Fruit fly (Drosophila melanogaster) S2 (cell line): ENCODE data around the gene mst.

ENCODE experiments used
- CG8478 ChIP-seq: fragments of >200 bp; optimal IDR thresholded peaks from 2 replicates; lab custom pipeline; 2018
- CTCF ChIP-seq, 2 experiments: fragments of >200 bp; optimal IDR thresholded peaks; 2 replicates each; lab custom pipeline; 2018

The mst gene

dm6 chrX:21369149-21369988, 19.4 kb upstream of the mst start:
- TF ChIP-seq CTCF (optimal IDR thresholded peaks at IDR 0.05; lab: Kevin White, UChicago) (no peak), CG8478 (lab: Kevin White, UChicago) (no peak)

DNA sequence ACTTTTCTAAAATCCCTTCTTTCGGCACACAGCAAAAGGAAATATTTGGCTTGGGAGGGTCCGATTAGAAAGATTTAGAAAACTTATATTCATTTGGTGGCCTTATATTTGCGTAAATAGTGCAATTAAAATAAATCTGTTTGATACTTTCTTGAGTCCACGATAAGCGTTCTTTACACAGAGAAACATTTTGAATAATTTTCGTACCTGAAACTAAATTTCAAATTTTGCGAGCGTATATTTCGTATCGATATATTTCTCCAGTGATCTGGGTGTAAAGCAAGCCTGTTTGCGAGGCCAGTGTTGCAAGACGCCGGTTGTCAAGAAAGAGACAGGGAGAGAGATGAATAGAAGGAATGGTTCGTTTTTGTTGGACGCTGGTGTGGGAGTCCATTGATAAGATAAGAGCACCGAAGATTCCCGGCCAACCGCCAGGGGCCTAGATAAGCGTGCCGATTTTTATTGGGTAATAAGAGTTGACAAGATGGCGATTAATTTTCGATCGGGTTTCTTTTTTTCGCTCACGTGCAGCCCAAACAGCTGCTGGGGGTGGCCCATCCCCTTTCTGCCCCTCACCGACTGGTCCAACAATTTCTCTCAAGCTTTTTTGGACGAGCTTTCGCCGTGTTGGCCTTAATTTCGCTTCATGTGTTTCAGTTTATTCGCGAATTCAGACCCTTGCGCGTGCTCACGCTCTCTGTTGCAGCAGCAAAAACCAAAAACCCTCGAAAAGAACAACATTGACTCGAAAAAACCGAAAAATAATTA, 14.9 kb upstream of the mst start, which contains the start of gene slgA:
Gene slgA (plus strand): TSS at position 344 of the 768 bp plus-strand sequence.
- TF ChIP-seq CTCF (optimal IDR thresholded peaks at IDR 0.05; lab: Kevin White, UChicago) (no peak), CG8478 (lab: Kevin White, UChicago) (no peak)

dm6 chrX:21375595-21376047, 13.2 kb upstream of the mst start:
- TF ChIP-seq CG8478 (lab: Kevin White, UChicago) (no peak), CTCF (optimal IDR thresholded peaks at IDR 0.05; lab: Kevin White, UChicago) (no peak)

DNA sequence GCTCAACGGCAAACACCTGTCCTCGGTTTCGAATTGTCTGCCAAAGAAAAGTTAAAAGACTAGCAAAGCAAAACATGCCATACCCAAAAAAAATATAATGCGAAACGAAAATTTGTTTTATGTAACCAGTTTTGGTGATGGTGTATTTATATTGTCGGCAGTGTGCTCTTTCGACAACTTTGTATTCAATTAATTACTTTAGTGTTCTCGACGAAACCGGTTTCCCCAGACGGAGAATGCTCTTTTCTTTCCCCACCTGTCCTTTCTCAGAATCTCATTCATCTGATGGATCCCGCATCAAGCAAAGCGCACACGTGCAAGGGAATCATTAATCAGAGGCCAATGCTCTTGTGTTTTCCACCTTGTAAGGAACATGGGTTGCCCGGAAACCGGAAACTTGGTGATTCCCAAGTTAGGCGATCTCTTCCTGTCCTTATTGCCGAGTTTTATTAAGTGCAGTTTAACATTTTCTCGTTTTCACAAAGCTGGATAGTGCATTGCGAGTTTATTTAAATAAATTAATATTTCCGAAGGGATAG, 10.4 kb upstream of the mst start:
- TF ChIP-seq CTCF (optimal IDR thresholded peaks at IDR 0.05; lab: Kevin White, UChicago) (no peak), CG8478 (lab: Kevin White, UChicago) (no peak)

- TF ChIP-seq CTCF (optimal IDR thresholded peaks at IDR 0.05; lab: Kevin White, UChicago) (no peak), CG8478 (lab: Kevin White, UChicago) (no peak)
Measured at dm6 chrX:21387695-21388094, 1.1 kb upstream of the mst start, which contains the start of gene Ddx56. Ddx56 (minus strand) TSS chrX:21387946.

DNA sequence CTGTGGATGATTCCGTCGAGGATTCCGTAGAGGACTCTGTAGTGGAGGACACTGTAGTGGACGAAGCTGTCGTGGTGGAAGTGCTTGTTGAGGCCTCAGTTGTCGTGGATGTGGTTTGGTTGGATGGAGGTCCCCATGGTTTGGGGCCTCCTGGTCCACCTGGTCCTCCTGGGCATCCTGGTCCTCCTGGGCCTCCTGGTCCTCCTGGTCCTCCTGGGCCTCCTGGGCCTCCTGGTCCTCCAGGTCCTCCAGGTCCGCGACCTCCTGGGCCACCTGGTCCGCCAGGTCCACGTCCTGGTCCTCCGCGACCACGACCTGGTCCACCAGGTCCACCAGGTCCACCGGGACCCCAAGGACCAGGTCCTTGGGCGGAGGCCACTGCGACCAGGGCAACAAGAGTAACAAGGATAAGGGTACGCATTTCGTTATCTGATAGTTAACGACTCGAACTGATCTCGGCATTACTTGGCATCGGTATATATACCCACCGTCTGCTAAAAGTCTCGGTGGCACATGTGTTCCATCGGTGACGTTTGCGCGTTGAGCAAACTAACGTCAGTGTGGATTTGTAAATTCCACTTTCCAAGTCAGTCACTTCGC, 8.2 kb downstream of the mst start, which contains the start of gene lcs:
Gene lcs (minus strand): TSS at position 457 of the 600 bp plus-strand sequence.
- no peak for TF ChIP-seq CTCF (optimal IDR thresholded peaks at IDR 0.05; lab: Kevin White, UChicago)

DNA sequence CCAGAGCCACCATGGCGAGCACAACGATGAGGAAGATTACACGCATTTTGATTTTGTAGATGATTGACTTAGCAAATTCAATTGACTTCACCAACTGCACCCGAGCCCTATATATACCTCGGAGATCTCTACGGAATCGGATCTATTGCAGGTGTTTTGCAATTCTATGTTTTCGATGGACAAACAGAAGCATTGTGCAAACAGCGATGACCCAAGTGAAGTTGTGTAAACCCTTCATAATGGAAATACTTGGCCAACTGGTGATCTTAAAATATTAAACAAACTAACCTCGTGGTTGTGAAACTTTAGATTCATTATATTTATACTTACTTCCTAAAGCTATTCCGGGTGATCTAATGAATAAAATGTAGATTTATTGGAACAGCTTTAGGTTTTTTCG, 13.9 kb downstream of the mst start, which contains the start of gene whe:
Gene whe (minus strand): TSS at position 101 of the 400 bp plus-strand sequence.
- no peak for TF ChIP-seq CG8478 (lab: Kevin White, UChicago)

DNA sequence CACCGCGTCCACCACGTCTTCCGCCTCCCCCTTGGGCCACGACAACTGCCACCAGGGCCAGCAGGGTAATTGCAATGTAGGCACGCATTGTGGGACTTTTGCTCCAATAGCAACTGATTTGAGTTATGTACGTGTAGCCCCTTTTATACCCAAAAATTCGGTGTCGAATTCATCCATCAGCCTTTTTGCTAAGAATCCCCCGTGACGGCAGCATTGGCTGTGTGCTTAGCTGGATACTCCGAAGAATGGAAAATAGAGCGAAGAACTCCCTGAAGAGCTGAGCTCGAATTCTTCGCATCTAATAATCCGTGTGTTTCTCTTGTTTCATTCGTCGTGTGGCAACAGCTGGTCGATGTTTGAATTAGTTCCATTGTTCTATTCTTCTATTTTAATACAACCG, 40.4 kb downstream of the mst start, which contains the start of gene CG10918:
Gene CG10918 (minus strand): TSS at position 101 of the 400 bp plus-strand sequence.
- TF ChIP-seq CTCF (optimal IDR thresholded peaks at IDR 0.05; lab: Kevin White, UChicago) (no peak), CG8478 (lab: Kevin White, UChicago) (no peak)

DNA sequence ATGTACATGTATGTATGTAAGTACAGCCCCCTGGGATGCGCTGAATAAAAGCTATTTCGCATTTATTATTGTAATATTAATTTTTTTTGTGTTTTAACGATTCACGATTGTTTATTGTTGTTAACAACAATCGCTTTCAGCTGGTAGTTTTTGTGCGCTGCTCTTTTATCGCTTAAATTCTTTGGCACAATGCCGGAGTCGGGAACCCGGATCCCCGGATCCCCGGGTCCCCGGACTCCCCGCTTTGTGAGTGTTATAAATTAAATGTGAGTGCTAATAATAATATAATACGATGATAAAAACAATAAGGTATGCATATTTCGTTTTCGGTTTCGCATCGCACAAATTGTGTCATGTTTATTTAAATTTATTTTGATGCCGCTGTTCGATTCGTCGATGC, 51.9 kb downstream of the mst start:
- TF ChIP-seq CTCF (optimal IDR thresholded peaks at IDR 0.05; lab: Kevin White, UChicago) (no peak), CG8478 (lab: Kevin White, UChicago) (no peak)
